Worm (Caenorhabditis elegans) whole organism, dauer: ENCODE results near the gene nhr-130.

Experiments used
- unc-62 ChIP-seq: sonication (generic microtip); optimal IDR thresholded peaks from 2 replicates; lab custom pipeline; 2017; ENCODE audit warnings: missing biosample characterization, missing genetic modification reagents, missing genetic modification characterization

Gene nhr-130

DNA sequence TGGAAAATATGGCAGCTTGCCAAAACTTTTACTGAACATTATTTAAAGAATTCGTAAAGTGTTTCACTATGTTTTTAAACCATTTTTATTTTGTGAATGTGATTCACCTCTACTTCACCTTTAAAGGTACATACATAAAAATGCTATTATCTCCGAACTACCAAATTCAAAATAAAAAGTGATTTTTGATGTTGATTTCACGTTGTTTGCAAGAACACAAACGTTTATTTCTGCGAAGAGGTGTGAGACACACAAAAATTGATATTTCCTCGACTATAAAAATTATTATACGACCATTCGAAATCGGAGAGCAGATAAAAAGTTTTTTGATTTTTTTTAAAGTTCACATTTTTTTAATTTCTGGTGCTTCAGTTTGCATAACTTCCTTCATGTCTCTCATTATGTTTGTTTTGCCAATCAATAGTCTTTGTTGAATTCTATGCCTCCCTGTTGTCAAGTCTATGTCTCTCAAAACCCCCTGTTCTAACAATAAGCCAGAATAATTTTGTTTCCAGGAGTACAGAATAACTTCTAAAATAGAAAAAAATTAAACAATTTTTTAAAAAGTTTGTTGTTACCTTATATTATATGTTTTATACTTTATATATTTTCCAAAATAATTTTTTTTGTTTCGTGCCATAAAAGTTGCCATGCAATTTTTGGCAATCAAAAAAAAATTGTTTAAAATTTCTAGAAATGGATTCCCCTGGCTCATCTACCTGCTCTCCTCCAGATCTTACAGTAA lies 32.2 kb downstream of the nhr-130 start, which contains the start of gene nhr-123:
TSS of gene nhr-123 (plus strand) at position 695 of the 745 bp plus-strand sequence.
- TF ChIP-seq unc-62 (GFP tag; lab: Kevin White, UChicago) = no peak

DNA sequence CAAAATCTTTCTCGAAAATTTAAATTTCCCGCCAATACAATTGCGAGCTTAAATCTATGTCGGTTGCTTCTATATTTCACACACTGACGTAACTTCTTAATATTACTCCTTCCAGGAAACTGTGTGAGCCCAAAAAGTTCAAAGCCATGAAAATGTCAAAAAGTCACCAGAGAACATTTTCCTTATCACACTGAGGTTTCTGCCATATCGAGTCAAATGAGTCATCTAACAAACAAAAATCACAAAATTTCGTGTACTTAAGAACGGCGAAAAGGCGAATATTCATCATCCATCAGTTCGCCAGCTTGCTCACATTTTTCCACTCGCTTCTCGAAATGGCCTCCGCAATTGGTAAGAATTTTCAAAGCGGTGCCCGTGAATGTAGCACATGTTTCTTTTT lies 33.5 kb downstream of the nhr-130 start, which contains the start of gene M02H5.8:
TSS of gene M02H5.8 (plus strand) at position 297 of the 400 bp plus-strand sequence.
- no peak for TF ChIP-seq unc-62 (GFP tag; lab: Kevin White, UChicago)

DNA sequence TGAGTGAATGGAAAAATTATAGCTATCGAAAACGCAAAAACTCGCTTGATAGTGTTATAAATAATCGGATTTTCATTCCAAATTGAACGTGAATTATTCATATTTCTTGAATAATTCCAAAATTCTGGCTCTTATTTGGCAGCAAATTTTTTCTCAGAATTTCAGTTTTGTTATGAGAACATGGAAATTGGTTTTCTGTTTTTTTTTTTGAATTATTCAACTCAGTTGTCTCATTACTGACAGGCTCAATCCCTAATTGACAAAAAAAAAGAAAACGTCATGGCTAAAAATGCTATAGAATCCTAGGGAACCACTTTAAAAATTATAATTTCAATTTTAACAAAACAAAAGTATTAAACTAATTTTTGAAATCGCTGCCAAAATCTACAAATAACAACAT lies 34.0 kb downstream of the nhr-130 start, which contains the start of gene srh-35:
TSS of gene srh-35 (minus strand) at position 101 of the 400 bp plus-strand sequence.
- TF ChIP-seq unc-62 (GFP tag; lab: Kevin White, UChicago) = no peak

DNA sequence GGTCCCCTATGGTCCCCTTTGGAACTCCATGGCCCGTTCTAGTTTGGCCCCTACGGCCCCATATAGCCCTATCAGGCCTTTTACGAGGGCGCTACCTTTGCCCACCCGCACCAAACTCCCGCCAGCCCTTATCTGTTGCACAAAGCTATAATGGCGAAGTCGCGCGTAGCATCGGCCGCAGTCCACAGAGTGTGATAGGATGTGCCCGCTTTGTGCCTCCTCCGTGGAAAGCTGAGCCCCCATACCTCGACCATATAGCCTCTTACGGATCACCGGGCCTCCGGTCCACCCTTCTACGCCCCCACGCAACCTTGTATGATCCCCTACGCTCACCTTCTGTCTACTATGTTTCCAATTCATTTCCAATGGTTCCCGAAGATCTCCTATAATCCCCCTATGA lies 36.2 kb downstream of the nhr-130 start:
- TF ChIP-seq unc-62 (GFP tag; lab: Kevin White, UChicago) = no peak

DNA sequence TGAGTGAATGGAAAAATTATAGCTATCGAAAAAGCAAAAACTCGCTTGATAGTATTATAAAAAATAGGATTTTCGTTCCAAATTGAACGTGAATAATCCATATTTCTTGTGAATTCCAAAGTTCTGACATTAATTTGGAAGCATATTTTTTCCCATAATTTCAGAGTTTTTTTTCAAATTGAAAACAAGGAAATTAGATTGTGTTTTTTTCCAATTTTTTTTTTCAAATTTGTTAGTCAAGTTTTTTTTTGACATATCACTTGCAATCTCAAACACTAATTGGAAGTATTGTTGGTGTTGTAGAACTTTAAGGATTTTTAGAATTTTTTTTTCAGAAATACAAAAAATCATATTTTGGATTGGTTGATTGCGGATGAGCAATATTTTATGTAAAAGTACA lies 36.6 kb downstream of the nhr-130 start, which contains the start of gene srh-34:
TSS of gene srh-34 (minus strand) at position 101 of the 400 bp plus-strand sequence.
- no peak for TF ChIP-seq unc-62 (GFP tag; lab: Kevin White, UChicago)

DNA sequence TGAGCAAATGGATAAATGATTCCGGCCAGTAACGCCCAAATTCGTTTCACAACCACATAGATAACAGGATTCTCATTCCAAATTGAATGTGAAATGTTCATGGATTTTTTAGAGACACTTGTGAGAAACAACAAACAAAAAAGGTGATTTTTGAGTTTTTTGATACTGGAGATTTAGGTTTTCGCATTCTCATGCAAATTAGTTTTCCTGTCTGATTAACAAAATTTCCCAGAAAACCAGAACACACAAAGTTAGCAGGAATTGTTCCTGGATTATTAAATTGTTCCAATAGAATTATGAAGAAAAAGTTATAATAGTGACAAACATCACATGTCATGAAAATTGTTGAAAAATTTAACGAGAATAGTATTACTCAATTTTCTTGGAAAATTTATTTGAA lies 39.9 kb downstream of the nhr-130 start, which contains the start of gene srh-33:
TSS of gene srh-33 (minus strand) at position 101 of the 400 bp plus-strand sequence.
- no peak for TF ChIP-seq unc-62 (GFP tag; lab: Kevin White, UChicago)

DNA sequence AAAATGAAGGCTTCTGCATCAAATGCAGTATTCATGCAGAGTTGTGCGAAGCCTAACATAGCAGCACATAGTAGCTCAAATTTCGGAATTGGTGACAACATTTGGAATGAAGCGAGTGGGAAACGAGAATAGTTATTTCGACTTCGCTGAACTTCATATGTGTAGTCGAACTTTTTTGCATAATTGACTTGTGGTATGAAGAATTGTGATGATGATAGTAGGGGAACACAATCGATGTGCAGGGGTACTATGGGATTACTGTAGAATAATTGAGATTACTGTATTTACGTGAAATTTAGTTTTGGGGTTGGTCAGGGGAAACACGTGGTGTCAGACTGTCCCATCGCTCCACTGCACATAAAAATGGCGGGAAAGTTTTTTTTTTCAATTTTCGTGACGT lies 42.2 kb downstream of the nhr-130 start, which contains the start of gene B0554.7:
TSS of gene B0554.7 (minus strand) at position 101 of the 400 bp plus-strand sequence.
- TF ChIP-seq unc-62 (GFP tag; lab: Kevin White, UChicago) = no peak

DNA sequence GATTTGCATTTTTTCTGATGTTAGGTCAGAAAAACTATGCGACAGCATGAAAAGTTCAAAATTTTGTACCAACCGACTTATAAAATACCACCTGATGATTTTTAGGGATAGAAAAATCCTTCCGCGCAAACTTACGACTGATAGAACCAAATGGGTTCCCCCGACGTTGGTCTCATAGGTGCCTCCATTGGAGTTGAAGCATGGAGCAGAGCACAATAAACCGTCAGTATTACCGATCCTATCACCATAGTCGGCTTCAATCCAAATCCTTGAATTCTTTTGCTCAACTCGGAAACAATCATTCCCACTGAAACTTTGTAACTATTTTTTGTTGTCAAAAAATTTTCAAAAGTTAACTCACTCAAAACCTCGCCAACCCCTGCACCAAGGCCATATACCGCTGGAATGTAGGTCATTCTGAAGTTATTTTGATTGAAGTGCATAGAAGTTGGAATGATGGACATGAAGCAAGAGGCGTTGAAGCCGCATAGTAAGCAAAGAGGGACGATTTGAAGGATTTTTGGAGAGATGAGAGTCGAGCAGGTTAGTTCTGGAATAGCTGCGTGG lies 43.9 kb downstream of the nhr-130 start:
- no peak for TF ChIP-seq unc-62 (GFP tag; lab: Kevin White, UChicago)

DNA sequence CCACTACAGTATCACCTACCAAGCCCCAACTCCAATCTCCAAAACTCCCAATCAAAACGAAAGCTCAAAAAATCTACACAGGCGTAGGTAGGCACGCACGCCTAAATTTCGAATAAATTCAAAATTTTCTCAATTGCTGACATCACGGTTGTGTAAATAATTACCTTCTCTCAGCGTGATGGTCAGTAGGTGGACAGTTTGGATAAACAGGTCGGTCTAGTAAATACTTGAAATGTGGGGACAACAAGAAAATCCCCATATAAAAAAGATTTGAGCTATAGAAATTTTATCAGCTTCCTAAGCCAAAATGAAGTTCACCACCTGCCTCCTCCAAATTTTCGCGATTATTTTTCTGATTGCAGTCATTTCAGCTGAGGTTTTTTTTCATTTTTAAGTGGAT lies 45.0 kb downstream of the nhr-130 start, which contains the start of gene B0554.1:
TSS of gene B0554.1 (plus strand) at position 301 of the 400 bp plus-strand sequence.
- TF ChIP-seq unc-62 (GFP tag; lab: Kevin White, UChicago) = no peak

DNA sequence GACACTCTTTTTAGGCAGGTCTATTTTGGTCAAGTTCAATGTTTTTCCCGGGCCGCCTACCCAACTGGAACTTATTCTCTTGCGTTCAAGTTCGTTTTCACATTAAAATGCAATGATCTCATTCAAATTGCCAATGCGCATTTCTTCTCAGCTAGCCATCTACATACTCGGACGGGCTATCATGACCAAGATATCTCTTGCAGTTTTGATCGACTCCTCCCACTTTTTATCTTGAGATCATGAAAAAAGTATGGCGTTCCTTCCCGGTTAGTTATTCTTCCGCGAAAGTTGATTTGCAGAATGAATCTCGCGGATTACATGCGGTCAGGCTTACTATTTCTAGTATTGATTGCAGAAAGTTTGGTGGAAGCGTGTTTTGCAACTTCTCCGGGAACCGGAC lies 49.2 kb downstream of the nhr-130 start, which contains the start of gene B0554.2:
TSS of gene B0554.2 (plus strand) at position 301 of the 400 bp plus-strand sequence.
- TF ChIP-seq unc-62 (GFP tag; lab: Kevin White, UChicago) = no peak

DNA sequence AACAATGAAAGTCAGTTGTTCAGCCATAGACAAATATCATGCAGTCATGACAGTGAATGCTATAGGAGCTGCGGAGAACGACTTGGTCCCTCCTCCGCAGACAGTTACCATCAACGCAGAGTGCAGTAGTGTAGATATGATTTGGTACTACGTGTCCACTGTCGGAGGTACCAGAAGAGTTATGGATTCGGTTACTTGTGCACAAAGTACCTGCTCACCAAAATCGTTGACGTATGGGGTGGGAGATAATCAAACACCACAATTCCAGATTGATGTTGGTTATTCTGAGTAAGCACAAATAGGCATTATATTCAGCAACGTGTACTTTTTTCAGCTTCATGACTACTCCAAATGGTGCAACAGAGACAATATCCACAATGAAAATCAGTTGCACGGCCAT lies 50.1 kb downstream of the nhr-130 start:
- TF ChIP-seq unc-62 (GFP tag; lab: Kevin White, UChicago) = no peak
